Fruit fly (Drosophila melanogaster): ENCODE measurements around the gene Ugt36F1.

The Ugt36F1 gene

dm6 chr2L:18819044-18819443 lies at the start of gene Ugt36F1:
TSS of gene Ugt36F1 (plus strand) at chr2L:18819344.
- TF ChIP-seq CTCF (optimal IDR thresholded peaks at IDR 0.05) = no peak
- TF ChIP-seq CG8478 (optimal IDR thresholded peaks at IDR 0.05) = no peak

dm6 chr2L:18775274-18775673 lies 43.9 kb upstream of the Ugt36F1 start:
- TF ChIP-seq CG8478 (optimal IDR thresholded peaks at IDR 0.05) = no peak
- no peak for TF ChIP-seq CTCF (optimal IDR thresholded peaks at IDR 0.05)

- no peak for TF ChIP-seq CG8478 (optimal IDR thresholded peaks at IDR 0.05)
- TF ChIP-seq CTCF (optimal IDR thresholded peaks at IDR 0.05) = peak; percentile 65 to 91
Observed at dm6 chr2L:18776559-18776958, 42.6 kb upstream of the Ugt36F1 start.

- TF ChIP-seq CG8478 (optimal IDR thresholded peaks at IDR 0.05) (no peak), CTCF (optimal IDR thresholded peaks at IDR 0.05) (no peak)
Observed at dm6 chr2L:18777442-18777841, 41.7 kb upstream of the Ugt36F1 start.

- TF ChIP-seq CG8478 (optimal IDR thresholded peaks at IDR 0.05) (no peak), CTCF (optimal IDR thresholded peaks at IDR 0.05) (no peak)
Observed at dm6 chr2L:18780911-18781545, 38.1 kb upstream of the Ugt36F1 start.

dm6 chr2L:18782212-18782825 lies 36.8 kb upstream of the Ugt36F1 start:
- TF ChIP-seq CTCF (optimal IDR thresholded peaks at IDR 0.05) = no peak
- no peak for TF ChIP-seq CG8478 (optimal IDR thresholded peaks at IDR 0.05)

dm6 chr2L:18782936-18783335 lies 36.2 kb upstream of the Ugt36F1 start:
- TF ChIP-seq CTCF (optimal IDR thresholded peaks at IDR 0.05) (peak in 1 of 2 experiments; percentile 27), CG8478 (optimal IDR thresholded peaks at IDR 0.05) (no peak)

- TF ChIP-seq CTCF (optimal IDR thresholded peaks at IDR 0.05) (no peak), CG8478 (optimal IDR thresholded peaks at IDR 0.05) (no peak)
Observed at dm6 chr2L:18783357-18784040, 35.6 kb upstream of the Ugt36F1 start.

- TF ChIP-seq CG8478 (optimal IDR thresholded peaks at IDR 0.05) (no peak), CTCF (optimal IDR thresholded peaks at IDR 0.05) (no peak)
Observed at dm6 chr2L:18785026-18785600, 34.0 kb upstream of the Ugt36F1 start.

dm6 chr2L:18787415-18787989 lies 31.6 kb upstream of the Ugt36F1 start:
- TF ChIP-seq CG8478 (optimal IDR thresholded peaks at IDR 0.05) (no peak), CTCF (optimal IDR thresholded peaks at IDR 0.05) (no peak)

- no peak for TF ChIP-seq CG8478 (optimal IDR thresholded peaks at IDR 0.05)
- TF ChIP-seq CTCF (optimal IDR thresholded peaks at IDR 0.05) = no peak
Observed at dm6 chr2L:18788953-18789352, 30.2 kb upstream of the Ugt36F1 start.

- TF ChIP-seq CG8478 (optimal IDR thresholded peaks at IDR 0.05) (no peak), CTCF (optimal IDR thresholded peaks at IDR 0.05) (no peak)
Observed at dm6 chr2L:18789773-18790385, 29.3 kb upstream of the Ugt36F1 start.

dm6 chr2L:18792806-18793205 lies 26.3 kb upstream of the Ugt36F1 start, which contains the start of gene ham:
TSS of gene ham (minus strand) at chr2L:18792906.
- TF ChIP-seq CG8478 (optimal IDR thresholded peaks at IDR 0.05) = no peak
- no peak for TF ChIP-seq CTCF (optimal IDR thresholded peaks at IDR 0.05)

- TF ChIP-seq CTCF (optimal IDR thresholded peaks at IDR 0.05) (no peak), CG8478 (optimal IDR thresholded peaks at IDR 0.05) (no peak)
Observed at dm6 chr2L:18793243-18793642, 25.9 kb upstream of the Ugt36F1 start.

- TF ChIP-seq CG8478 (optimal IDR thresholded peaks at IDR 0.05) (no peak), CTCF (optimal IDR thresholded peaks at IDR 0.05) (no peak)
Observed at dm6 chr2L:18795917-18796402, 23.2 kb upstream of the Ugt36F1 start.

Data from S2 (cell line).